Worm (Caenorhabditis elegans): ENCODE results near the gene btb-19.

DNA sequence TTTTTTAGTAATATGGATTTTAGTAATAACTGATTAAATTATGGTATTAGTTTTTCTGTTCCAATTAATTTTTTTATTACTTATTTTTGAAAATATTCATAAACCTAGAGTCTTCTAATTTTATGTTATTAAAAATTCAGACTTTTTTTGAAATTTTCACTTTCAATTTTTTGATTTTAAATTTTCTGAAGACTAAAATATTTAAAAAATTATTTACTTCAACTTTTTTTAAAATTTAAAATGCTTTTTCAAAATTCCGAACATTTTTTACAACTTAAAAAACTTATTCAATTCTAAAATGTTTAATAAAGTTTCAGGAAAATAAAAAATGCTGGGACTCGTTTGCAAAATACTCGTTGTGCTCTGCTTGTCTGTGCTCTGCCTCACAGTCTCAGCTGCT, 28.7 kb upstream of the btb-19 start, which contains the start of gene nlp-41:
- TF ChIP-seq unc-62 (GFP tag; optimal IDR thresholded peaks at IDR 0.05) (no peak), fos-1 (tag; optimal IDR thresholded peaks at IDR 0.05) (no peak), lin-11 (tag; optimal IDR thresholded peaks at IDR 0.05) (no peak), nhr-11 (tag; optimal IDR thresholded peaks at IDR 0.05) (no peak), nhr-12 (tag; optimal IDR thresholded peaks at IDR 0.05) (no peak), nhr-77 (tag; optimal IDR thresholded peaks at IDR 0.05) (no peak), ztf-4 (tag; optimal IDR thresholded peaks at IDR 0.05) (no peak), egl-27 (tag; optimal IDR thresholded peaks at IDR 0.05) (no peak), skn-1 (tag; optimal IDR thresholded peaks at IDR 0.05) (no peak)
